Fruit fly (Drosophila melanogaster): ENCODE results near the gene CG13876.
A peak's percentile ranks its signal among the peaks of the same experiment; 100 is the strongest.

DNA sequence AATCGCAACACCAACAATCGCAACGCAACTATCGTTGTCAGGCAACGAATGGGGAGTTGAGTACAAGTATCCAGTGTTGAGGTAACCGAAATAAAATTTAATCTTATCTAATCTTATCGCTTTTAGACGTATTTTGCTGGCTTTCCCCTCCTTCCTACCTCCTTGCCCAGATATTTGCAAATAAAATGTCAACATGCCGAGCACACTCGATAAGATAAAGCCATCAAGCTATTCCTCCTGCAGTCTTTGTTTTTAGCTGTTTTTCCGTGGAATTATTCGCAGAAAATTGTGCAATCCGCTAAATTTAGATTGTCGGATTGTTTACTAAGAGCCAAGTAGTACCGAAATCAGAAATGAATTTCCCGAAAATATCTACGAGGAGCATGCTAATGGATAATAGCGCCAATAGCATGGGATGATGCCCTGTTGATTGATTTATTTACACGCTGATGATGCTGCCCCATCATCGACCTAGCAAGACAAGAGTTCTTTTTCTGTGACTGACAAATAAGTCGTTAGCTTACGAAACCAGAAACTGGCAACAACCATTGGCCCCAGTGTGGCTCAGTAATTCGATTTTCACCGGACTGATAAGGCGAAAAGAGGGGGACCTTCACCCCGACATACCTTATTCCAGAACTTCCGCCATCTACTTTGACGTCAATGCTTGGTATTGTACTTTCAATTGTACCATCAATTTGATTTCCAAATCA is 49.2 kb upstream of the CG13876 start:
- TF ChIP-seq Pif1B (GFP tag; optimal IDR thresholded peaks at IDR 0.05) (peak; percentile 13), Ets98B (GFP tag; IDR thresholded peaks at IDR 0.05) (no peak), fd96Ca (GFP tag; IDR thresholded peaks at IDR 0.05) (no peak), CG14655 (GFP tag; optimal IDR thresholded peaks at IDR 0.05) (no peak), EcR (GFP tag; optimal IDR thresholded peaks at IDR 0.05) (no peak), CG13204 (GFP tag; optimal IDR thresholded peaks at IDR 0.05) (no peak), CG15710 (tag; optimal IDR thresholded peaks at IDR 0.05) (no peak), D1 (tag; optimal IDR thresholded peaks at IDR 0.05) (no peak)
